Fruit fly (Drosophila melanogaster) whole organism, embryonic: ENCODE data around the gene sage.
A peak's percentile ranks its signal among the peaks of the same experiment; 100 is the strongest.

Experiments used
- ATbp ChIP-seq: fragments of 200-800 bp; sonication (Bioruptor generic); optimal IDR thresholded peaks from 2 replicates; lab custom pipeline; 2017; ENCODE audit warnings: missing biosample characterization, mild to moderate bottlenecking, missing genetic modification characterization, missing genetic modification reagents
- Ada2b ChIP-seq: fragments of 200-800 bp; sonication (Bioruptor generic); IDR thresholded peaks from 2 replicates; pipeline ENCODE4 v1.3.6; 2022; ENCODE audit warnings: missing biosample characterization, missing genetic modification characterization
- Atf-2 ChIP-seq: fragments of 200-800 bp; sonication (Bioruptor generic); optimal IDR thresholded peaks from 2 replicates; lab custom pipeline; 2016; ENCODE audit warnings: missing biosample characterization, missing genetic modification characterization
- Awh ChIP-seq: fragments of 200-800 bp; sonication (Bioruptor generic); IDR thresholded peaks from 2 replicates; pipeline ENCODE4, ENCODE4 v1.3.6; 2022; ENCODE audit warnings: missing biosample characterization, missing genetic modification characterization
- BtbVII ChIP-seq: fragments of 200-800 bp; sonication (Bioruptor generic); optimal IDR thresholded peaks from 3 replicates; lab custom pipeline; 2017; ENCODE audit warnings: missing biosample characterization, mild to moderate bottlenecking, missing genetic modification characterization
- C15 ChIP-seq: fragments of 200-800 bp; sonication (Bioruptor generic); IDR thresholded peaks from 3 replicates; pipeline ENCODE4 v1.3.6; 2022; ENCODE audit warnings: missing biosample characterization, missing genetic modification characterization
- CG10654 ChIP-seq: fragments of 200-800 bp; sonication (Bioruptor generic); optimal IDR thresholded peaks from 2 replicates; lab custom pipeline; 2016; ENCODE audit warnings: missing biosample characterization, missing genetic modification characterization
- CG11504 ChIP-seq: fragments of 200-800 bp; sonication (Bioruptor generic); optimal IDR thresholded peaks from 3 replicates; lab custom pipeline; 2019; ENCODE audit warnings: missing biosample characterization, mild to moderate bottlenecking, missing genetic modification characterization, moderate library complexity
- CG1602 ChIP-seq: fragments of 200-800 bp; sonication (Bioruptor generic); optimal IDR thresholded peaks from 3 replicates; lab custom pipeline; 2016; ENCODE audit warnings: missing biosample characterization, missing genetic modification characterization
- CG18764 ChIP-seq: fragments of 200-800 bp; sonication (Bioruptor generic); optimal IDR thresholded peaks from 3 replicates; lab custom pipeline; 2016; ENCODE audit warnings: missing biosample characterization, missing genetic modification characterization
- CG2202 ChIP-seq: fragments of 200-800 bp; sonication (Bioruptor generic); optimal IDR thresholded peaks from 2 replicates; lab custom pipeline; 2018; ENCODE audit warnings: missing biosample characterization, mild to moderate bottlenecking, missing genetic modification characterization
- CG2875 ChIP-seq: fragments of 200-800 bp; sonication (Bioruptor generic); optimal IDR thresholded peaks from 2 replicates; lab custom pipeline; 2017; ENCODE audit warnings: missing biosample characterization, mild to moderate bottlenecking, missing genetic modification characterization, missing genetic modification reagents
- CG3163 ChIP-seq: fragments of 200-800 bp; sonication (Bioruptor generic); optimal IDR thresholded peaks from 3 replicates; lab custom pipeline; 2016; ENCODE audit warnings: missing biosample characterization, missing genetic modification characterization
- CG34224 ChIP-seq: fragments of 200-800 bp; sonication (Bioruptor generic); IDR thresholded peaks from 3 replicates; pipeline ENCODE4 v1.3.6; 2022; ENCODE audit warnings: missing biosample characterization, missing genetic modification characterization; ENCODE audit not compliant: partially characterized antibody
- CG34422 ChIP-seq: fragments of 200-800 bp; sonication (Bioruptor generic); IDR thresholded peaks from 3 replicates; pipeline ENCODE4 v1.3.6; 2022; ENCODE audit warnings: missing biosample characterization, missing genetic modification characterization
- CG6254 ChIP-seq: fragments of 200-800 bp; sonication (Bioruptor generic); optimal IDR thresholded peaks from 3 replicates; lab custom pipeline; 2017; ENCODE audit warnings: mild to moderate bottlenecking, missing biosample characterization, missing genetic modification reagents, missing genetic modification characterization
- CG6813 ChIP-seq: fragments of 200-800 bp; sonication (Bioruptor generic); optimal IDR thresholded peaks from 2 replicates; lab custom pipeline; 2017; ENCODE audit warnings: missing biosample characterization, missing genetic modification characterization, mild to moderate bottlenecking, moderate library complexity, missing genetic modification reagents
- CG7357 ChIP-seq: fragments of 200-800 bp; sonication (Bioruptor generic); IDR thresholded peaks from 3 replicates; pipeline ENCODE4 v1.3.6; 2022; ENCODE audit warnings: missing biosample characterization, missing genetic modification characterization
- CG8478 ChIP-seq: fragments of >200 bp; optimal IDR thresholded peaks from 2 replicates; lab custom pipeline; 2018
- CG9932 ChIP-seq: fragments of 200-800 bp; sonication (Bioruptor generic); IDR thresholded peaks from 2 replicates; pipeline ENCODE4 v1.3.6; 2022; ENCODE audit warnings: missing biosample characterization, missing genetic modification characterization
- CHES-1-like ChIP-seq: fragments of 200-800 bp; sonication (Bioruptor generic); optimal IDR thresholded peaks from 2 replicates; lab custom pipeline; 2016; ENCODE audit warnings: missing biosample characterization, missing genetic modification characterization
- CkIIα-i1 ChIP-seq: fragments of 200-800 bp; sonication (Bioruptor generic); IDR thresholded peaks from 2 replicates; pipeline ENCODE4 v1.3.6; 2022; ENCODE audit warnings: missing biosample characterization, missing genetic modification characterization
- Dp ChIP-seq: fragments of 200-800 bp; sonication (Bioruptor generic); optimal IDR thresholded peaks from 2 replicates; lab custom pipeline; 2018; ENCODE audit warnings: missing biosample characterization, mild to moderate bottlenecking, missing genetic modification characterization, moderate library complexity
- ERR ChIP-seq: fragments of 200-800 bp; sonication (Bioruptor generic); optimal IDR thresholded peaks from 2 replicates; lab custom pipeline; 2016; ENCODE audit warnings: missing biosample characterization, missing genetic modification characterization
- Elba2 ChIP-seq: fragments of 200-800 bp; sonication (Bioruptor generic); optimal IDR thresholded peaks from 3 replicates; lab custom pipeline; 2016; ENCODE audit warnings: missing biosample characterization, missing genetic modification characterization
- Gsc ChIP-seq: fragments of 200-800 bp; sonication (Bioruptor generic); IDR thresholded peaks from 2 replicates; pipeline ENCODE4 v1.3.6; 2022; ENCODE audit warnings: missing biosample characterization, missing genetic modification characterization
- Hr3 ChIP-seq: fragments of 200-800 bp; sonication (Bioruptor generic); optimal IDR thresholded peaks from 3 replicates; lab custom pipeline; 2016; ENCODE audit warnings: missing biosample characterization, missing genetic modification characterization
- Hr39 ChIP-seq: fragments of >200 bp; optimal IDR thresholded peaks from 2 replicates; lab custom pipeline; 2017
- Lim3 ChIP-seq: fragments of 200-800 bp; sonication (Bioruptor generic); IDR thresholded peaks from 2 replicates; pipeline ENCODE4 v1.3.6; 2022; ENCODE audit warnings: missing biosample characterization, missing genetic modification characterization
- Rfx ChIP-seq: fragments of 200-800 bp; sonication (Bioruptor generic); IDR thresholded peaks from 2 replicates; pipeline ENCODE4 v1.3.6; 2022; ENCODE audit warnings: missing biosample characterization, missing genetic modification characterization
- Rx ChIP-seq: fragments of 200-800 bp; sonication (Bioruptor generic); IDR thresholded peaks from 2 replicates; pipeline ENCODE4 v1.3.6; 2022; ENCODE audit warnings: missing biosample characterization, missing genetic modification characterization
- Sry-δ ChIP-seq: fragments of 200-800 bp; sonication (Bioruptor generic); optimal IDR thresholded peaks from 2 replicates; lab custom pipeline; 2016; ENCODE audit warnings: missing biosample characterization, missing genetic modification characterization
- Vsx1 ChIP-seq: fragments of 200-800 bp; sonication (Bioruptor generic); optimal IDR thresholded peaks from 2 replicates; lab custom pipeline; 2017; ENCODE audit warnings: missing biosample characterization, mild to moderate bottlenecking, missing genetic modification characterization, missing genetic modification reagents
- amos ChIP-seq: fragments of 200-800 bp; sonication (Bioruptor generic); IDR thresholded peaks from 2 replicates; pipeline ENCODE4 v1.3.6; 2022; ENCODE audit warnings: missing biosample characterization, missing genetic modification characterization; ENCODE audit not compliant: partially characterized antibody
- bab2 ChIP-seq: fragments of 200-800 bp; sonication (Bioruptor generic); optimal IDR thresholded peaks from 2 replicates; lab custom pipeline; 2016; ENCODE audit warnings: missing biosample characterization, missing genetic modification characterization
- bsh ChIP-seq, 2 experiments: fragments of 200-800 bp; sonication (Bioruptor generic); optimal IDR thresholded peaks; 2 replicates each; lab custom pipeline; 2017 to 2018; ENCODE audit warnings: mild to moderate bottlenecking in 2 of 2, missing biosample characterization in 2 of 2, missing genetic modification characterization in 2 of 2, moderate library complexity in 1 of 2
- chif ChIP-seq, 2 experiments: fragments of 200-800 bp; sonication (Bioruptor generic); optimal IDR thresholded peaks; 3 replicates each; lab custom pipeline; 2016; ENCODE audit warnings: missing biosample characterization in 2 of 2, missing genetic modification characterization in 2 of 2
- dan ChIP-seq: fragments of 200-800 bp; sonication (Bioruptor generic); IDR thresholded peaks from 2 replicates; pipeline ENCODE4 v1.3.6; 2022; ENCODE audit warnings: missing biosample characterization, missing genetic modification characterization
- exex ChIP-seq: fragments of 200-800 bp; sonication (Bioruptor generic); optimal IDR thresholded peaks from 4 replicates; lab custom pipeline; 2018; ENCODE audit warnings: missing biosample characterization, mild to moderate bottlenecking, missing genetic modification characterization, moderate library complexity
- gro ChIP-seq: fragments of 200-800 bp; sonication (Bioruptor generic); optimal IDR thresholded peaks from 2 replicates; lab custom pipeline; 2016; ENCODE audit warnings: missing biosample characterization, missing genetic modification characterization
- h ChIP-seq: fragments of >200 bp; optimal IDR thresholded peaks from 2 replicates; lab custom pipeline; 2017
- ham ChIP-seq: fragments of 200-800 bp; sonication (Bioruptor generic); IDR thresholded peaks from 2 replicates; pipeline ENCODE4 v1.3.6; 2022; ENCODE audit warnings: missing biosample characterization, missing genetic modification characterization
- her ChIP-seq: fragments of 200-800 bp; sonication (Bioruptor generic); optimal IDR thresholded peaks from 2 replicates; lab custom pipeline; 2016; ENCODE audit warnings: missing biosample characterization, missing genetic modification characterization
- lov ChIP-seq, 2 experiments: fragments of 200-800 bp in 1 of 2; fragments of >200 bp in 1 of 2; sonication (Bioruptor generic) in 1 of 2; IDR thresholded peaks in 1 of 2; optimal IDR thresholded peaks in 1 of 2; 2 replicates in 1 of 2; 3 replicates in 1 of 2; pipeline versions ENCODE4 v1.3.6 to Lab custom; 2017 to 2022; ENCODE audit warnings: missing biosample characterization in 1 of 2, missing genetic modification characterization in 1 of 2
- oc ChIP-seq: fragments of 200-800 bp; sonication (Bioruptor generic); optimal IDR thresholded peaks from 2 replicates; lab custom pipeline; 2018; ENCODE audit warnings: missing biosample characterization, mild to moderate bottlenecking, missing genetic modification characterization, moderate library complexity
- pb ChIP-seq: fragments of 200-800 bp; sonication (Bioruptor generic); optimal IDR thresholded peaks from 3 replicates; lab custom pipeline; 2016; ENCODE audit warnings: missing biosample characterization, missing genetic modification characterization
- unc-4 ChIP-seq: fragments of 200-800 bp; sonication (Bioruptor generic); IDR thresholded peaks from 2 replicates; pipeline ENCODE4 v1.3.6; 2022; ENCODE audit warnings: missing biosample characterization, missing genetic modification characterization; ENCODE audit not compliant: partially characterized antibody
- vnd ChIP-seq: fragments of 200-800 bp; sonication (Bioruptor generic); IDR thresholded peaks from 3 replicates; pipeline ENCODE4 v1.3.6; 2022; ENCODE audit warnings: missing biosample characterization, missing genetic modification characterization; ENCODE audit not compliant: partially characterized antibody
- yki ChIP-seq: fragments of >200 bp; optimal IDR thresholded peaks from 3 replicates; lab custom pipeline; 2018
- zf30C ChIP-seq: fragments of 200-800 bp; sonication (Bioruptor generic); optimal IDR thresholded peaks from 3 replicates; lab custom pipeline; 2018; ENCODE audit warnings: missing biosample characterization, mild to moderate bottlenecking, missing genetic modification characterization

The sage gene

dm6 chr3R:9227330-9227729, 36.6 kb downstream of the sage start (continued):
- peak; percentile 81 for TF ChIP-seq CG9932 (GFP tag; lab: Robert Waterston, UW)
- peak; percentile 81 for TF ChIP-seq Ada2b
- peak; percentile 90 for TF ChIP-seq Rfx
- no peak for TF ChIP-seq CG8478 (lab: Kevin White, UChicago)
- no peak for TF ChIP-seq bab2 (GFP tag; lab: Kevin White, UChicago)
- peak; percentile 54 for TF ChIP-seq Rx (GFP tag; lab: Robert Waterston, UW)
- no peak for TF ChIP-seq zf30C (GFP tag; lab: Kevin White, UChicago)
- TF ChIP-seq CHES-1-like (GFP tag; lab: Kevin White, UChicago): no peak

- TF ChIP-seq CG34422 (GFP tag; lab: Robert Waterston, UW) (no peak; the same call in 2 of the 3 replicates), yki (lab: Kevin White, UChicago) (peak; percentile 61), gro (GFP tag; lab: Kevin White, UChicago) (peak; percentile 48), Lim3 (GFP tag; lab: Robert Waterston, UW) (no peak), CG2875 (no peak), Dp (no peak), BtbVII (GFP tag; lab: Kevin White, UChicago) (no peak), pb (GFP tag; lab: Kevin White, UChicago) (no peak), Vsx1 (no peak), CkIIα-i1 (GFP tag; lab: Robert Waterston, UW) (no peak), vnd (GFP tag; lab: Robert Waterston, UW) (no peak), CG6254 (no peak), unc-4 (GFP tag; lab: Robert Waterston, UW) (0 out of 2 replicates have a peak, but pooled peaks have one; percentile 14), CG34224 (GFP tag; lab: Robert Waterston, UW) (peak; percentile 57), Elba2 (GFP tag; lab: Kevin White, UChicago) (no peak), Gsc (GFP tag; lab: Robert Waterston, UW) (no peak), Atf-2 (GFP tag; lab: Kevin White, UChicago) (no peak), CG11504 (tag; lab: Kevin White, UChicago) (no peak), CG10654 (GFP tag; lab: Kevin White, UChicago) (no peak), amos (GFP tag; lab: Robert Waterston, UW) (peak; percentile 28; the same call in 1 of the 2 replicates), CG18764 (GFP tag; lab: Kevin White, UChicago) (no peak), ERR (GFP tag; lab: Kevin White, UChicago) (peak; percentile 41), C15 (no peak), Awh (peak; percentile 96), her (no peak), h (lab: Kevin White, UChicago) (no peak), ATbp (GFP tag; lab: Kevin White, UChicago) (no peak), lov (optimal IDR thresholded peaks at IDR 0.05; lab: Kevin White, UChicago) (no peak), lov (GFP tag; IDR thresholded peaks at IDR 0.05; lab: Robert Waterston, UW) (0 out of 3 replicates have a peak, but pooled peaks have one; percentile 34), CG3163 (GFP tag; lab: Kevin White, UChicago) (peak; percentile 97), ham (GFP tag; lab: Robert Waterston, UW) (no peak), Sry-δ (no peak), dan (no peak), exex (tag; lab: Kevin White, UChicago) (no peak), oc (tag; lab: Kevin White, UChicago) (peak; percentile 92), Hr39 (lab: Kevin White, UChicago) (no peak), CG1602 (GFP tag; lab: Kevin White, UChicago) (no peak), CG7357 (GFP tag; lab: Robert Waterston, UW) (no peak), Hr3 (GFP tag; lab: Kevin White, UChicago) (no peak), chif (GFP tag; optimal IDR thresholded peaks at IDR 0.05; lab: Kevin White, UChicago) (no peak), bsh (GFP tag; optimal IDR thresholded peaks at IDR 0.05; lab: Kevin White, UChicago) (no peak), CG6813 (GFP tag; lab: Kevin White, UChicago) (no peak), CG2202 (tag; lab: Kevin White, UChicago) (no peak)
These were observed 37.1 kb downstream of the sage start for dm6 chr3R:9226701-9227313.
